Worm (Caenorhabditis elegans) whole organism, late embryonic: ENCODE measurements around the gene F27D9.12.
A peak's percentile ranks its signal among the peaks of the same experiment; 100 is the strongest.

Experiments
- C38D4.7 ChIP-seq: fragments of 200-800 bp; sonication (Bioruptor generic); optimal IDR thresholded peaks from 2 replicates; lab custom pipeline; 2018; ENCODE audit warnings: mild to moderate bottlenecking, missing genetic modification characterization, moderate library complexity, missing compliant biosample characterization
- F13H6.1 ChIP-seq: sonication (generic microtip); optimal IDR thresholded peaks from 2 replicates; lab custom pipeline; 2016; ENCODE audit warnings: missing genetic modification characterization, missing compliant biosample characterization
- K02D7.2 ChIP-seq: sonication (generic microtip); optimal IDR thresholded peaks from 2 replicates; lab custom pipeline; 2017; ENCODE audit warnings: mild to moderate bottlenecking, missing genetic modification characterization, missing compliant biosample characterization
- K09A11.1 ChIP-seq: sonication (generic microtip); optimal IDR thresholded peaks from 2 replicates; lab custom pipeline; 2017; ENCODE audit warnings: antibody characterized with exemption, mild to moderate bottlenecking, missing genetic modification characterization, missing compliant biosample characterization; ENCODE audit not compliant: insufficient read depth
- T23F11.4 ChIP-seq: fragments of 200-800 bp; sonication (Bioruptor generic); optimal IDR thresholded peaks from 2 replicates; lab custom pipeline; 2018; ENCODE audit warnings: mild to moderate bottlenecking, missing genetic modification characterization, missing compliant biosample characterization
- ahr-1 ChIP-seq: sonication (generic microtip); optimal IDR thresholded peaks from 2 replicates; lab custom pipeline; 2016; ENCODE audit warnings: missing genetic modification characterization, missing compliant biosample characterization
- ama-1 ChIP-seq: fragments of 150-350 bp; optimal IDR thresholded peaks from 2 replicates; lab custom pipeline; 2014
- ceh-14 ChIP-seq: sonication (generic microtip); optimal IDR thresholded peaks from 2 replicates; lab custom pipeline; 2016; ENCODE audit warnings: missing genotype, missing genetic modification characterization, missing compliant biosample characterization
- ceh-18 ChIP-seq: sonication (generic microtip); optimal IDR thresholded peaks from 2 replicates; lab custom pipeline; 2016; ENCODE audit warnings: missing genetic modification characterization, missing compliant biosample characterization
- ceh-19 ChIP-seq: fragments of 200-800 bp; sonication (Bioruptor generic); optimal IDR thresholded peaks from 2 replicates; lab custom pipeline; 2018; ENCODE audit warnings: mild to moderate bottlenecking, missing genetic modification characterization, missing compliant biosample characterization
- ceh-2 ChIP-seq: sonication (generic microtip); optimal IDR thresholded peaks from 2 replicates; lab custom pipeline; 2016; ENCODE audit warnings: missing genotype, missing genetic modification characterization, missing compliant biosample characterization
- ceh-22 ChIP-seq: sonication (generic microtip); optimal IDR thresholded peaks from 2 replicates; lab custom pipeline; 2017; ENCODE audit warnings: missing biosample characterization, missing genetic modification characterization
- ceh-31 ChIP-seq: sonication (generic microtip); optimal IDR thresholded peaks from 2 replicates; lab custom pipeline; 2016; ENCODE audit warnings: missing genetic modification characterization, missing compliant biosample characterization
- ceh-34 ChIP-seq: sonication (generic microtip); optimal IDR thresholded peaks from 2 replicates; lab custom pipeline; 2016; ENCODE audit warnings: mild to moderate bottlenecking, missing genetic modification characterization, missing compliant biosample characterization
- ceh-45 ChIP-seq: fragments of 200-800 bp; sonication (Bioruptor generic); IDR thresholded peaks from 2 replicates; pipeline ENCODE4 v1.3.6; 2022; ENCODE audit warnings: missing genetic modification reagents, missing genetic modification characterization, missing compliant biosample characterization
- ceh-48 ChIP-seq: sonication (generic microtip); optimal IDR thresholded peaks from 2 replicates; lab custom pipeline; 2016; ENCODE audit warnings: missing genetic modification characterization, inconsistent platforms, missing compliant biosample characterization
- ceh-9 ChIP-seq: sonication (generic microtip); optimal IDR thresholded peaks from 2 replicates; lab custom pipeline; 2016; ENCODE audit warnings: mild to moderate bottlenecking, missing genetic modification characterization, inconsistent platforms, missing compliant biosample characterization
- dmd-4 ChIP-seq: sonication (generic microtip); optimal IDR thresholded peaks from 2 replicates; lab custom pipeline; 2016; ENCODE audit warnings: borderline replicate concordance, missing genetic modification characterization, missing compliant biosample characterization
- elt-2 ChIP-seq: sonication (generic microtip); optimal IDR thresholded peaks from 2 replicates; lab custom pipeline; 2016; ENCODE audit warnings: missing genetic modification reagents, missing genetic modification characterization, missing compliant biosample characterization
- ets-4 ChIP-seq: sonication (generic microtip); optimal IDR thresholded peaks from 2 replicates; lab custom pipeline; 2016; ENCODE audit warnings: missing genetic modification characterization, missing compliant biosample characterization
- eyg-1 ChIP-seq: sonication (generic microtip); optimal IDR thresholded peaks from 2 replicates; lab custom pipeline; 2016; ENCODE audit warnings: missing genotype, missing genetic modification characterization, missing compliant biosample characterization
- hlh-13 ChIP-seq: fragments of 200-800 bp; sonication (Bioruptor generic); optimal IDR thresholded peaks from 2 replicates; lab custom pipeline; 2018; ENCODE audit warnings: mild to moderate bottlenecking, missing genetic modification characterization, missing compliant biosample characterization
- hlh-30 ChIP-seq: sonication (generic microtip); optimal IDR thresholded peaks from 2 replicates; lab custom pipeline; 2017; ENCODE audit warnings: antibody characterized with exemption, missing genetic modification characterization, missing compliant biosample characterization; ENCODE audit not compliant: insufficient read depth
- hlh-6 ChIP-seq: sonication (generic microtip); optimal IDR thresholded peaks from 2 replicates; lab custom pipeline; 2016; ENCODE audit warnings: missing genotype, missing genetic modification characterization, missing compliant biosample characterization
- hlh-8 ChIP-seq: sonication (generic microtip); optimal IDR thresholded peaks from 2 replicates; lab custom pipeline; 2016; ENCODE audit warnings: missing genotype, missing genetic modification characterization, missing compliant biosample characterization
- lin-11 ChIP-seq: fragments of 200-800 bp; sonication (Bioruptor generic); optimal IDR thresholded peaks from 2 replicates; lab custom pipeline; 2018; ENCODE audit warnings: mild to moderate bottlenecking, missing genetic modification characterization, missing compliant biosample characterization
- nfya-1 ChIP-seq: sonication (generic microtip); optimal IDR thresholded peaks from 2 replicates; lab custom pipeline; 2017; ENCODE audit warnings: missing genetic modification characterization, mild to moderate bottlenecking, missing compliant biosample characterization, antibody characterized with exemption, moderate library complexity
- nhr-11 ChIP-seq: fragments of 150-350 bp; optimal IDR thresholded peaks from 2 replicates; lab custom pipeline; 2014; ENCODE audit warnings: missing biosample characterization, missing genetic modification characterization
- odd-2 ChIP-seq: sonication (generic microtip); optimal IDR thresholded peaks from 2 replicates; lab custom pipeline; 2017; ENCODE audit warnings: antibody characterized with exemption, mild to moderate bottlenecking, missing genetic modification characterization, missing compliant biosample characterization
- pax-1 ChIP-seq: fragments of 150-350 bp; optimal IDR thresholded peaks from 2 replicates; lab custom pipeline; 2014; ENCODE audit warnings: missing biosample characterization, missing genetic modification characterization
- pros-1 ChIP-seq: fragments of 150-350 bp; optimal IDR thresholded peaks from 2 replicates; lab custom pipeline; 2014; ENCODE audit warnings: missing biosample characterization, missing genetic modification reagents, missing genetic modification characterization
- rnt-1 ChIP-seq: sonication (generic microtip); optimal IDR thresholded peaks from 2 replicates; lab custom pipeline; 2016; ENCODE audit warnings: missing genetic modification characterization, missing compliant biosample characterization
- sdc-2 ChIP-seq: sonication (generic microtip); optimal IDR thresholded peaks from 2 replicates; lab custom pipeline; 2016; ENCODE audit warnings: missing genotype, missing genetic modification characterization, missing compliant biosample characterization
- sox-4 ChIP-seq: sonication (generic microtip); optimal IDR thresholded peaks from 2 replicates; lab custom pipeline; 2017; ENCODE audit warnings: mild to moderate bottlenecking, missing genetic modification characterization, inconsistent platforms, missing compliant biosample characterization
- syd-9 ChIP-seq: sonication (generic microtip); optimal IDR thresholded peaks from 2 replicates; lab custom pipeline; 2016; ENCODE audit warnings: mild to moderate bottlenecking, missing genetic modification characterization, moderate library complexity, missing compliant biosample characterization
- tbx-2 ChIP-seq: sonication (generic microtip); optimal IDR thresholded peaks from 2 replicates; lab custom pipeline; 2016; ENCODE audit warnings: missing genetic modification characterization, missing compliant biosample characterization
- unc-3 ChIP-seq, 2 experiments: fragments of 200-800 bp in 1 of 2; sonication (Bioruptor generic) in 1 of 2; sonication (generic microtip) in 1 of 2; conservative IDR thresholded peaks in 1 of 2; optimal IDR thresholded peaks in 1 of 2; 2 replicates each; pipeline versions ENCODE4 v1.3.6 to Lab custom; 2016 to 2022; ENCODE audit warnings: missing compliant biosample characterization in 2 of 2, missing genetic modification characterization in 2 of 2, missing genetic modification reagents in 1 of 2
- unc-42 ChIP-seq: sonication (generic microtip); optimal IDR thresholded peaks from 2 replicates; lab custom pipeline; 2016; ENCODE audit warnings: missing genotype, missing genetic modification characterization, missing compliant biosample characterization
- unc-55 ChIP-seq: sonication (generic microtip); optimal IDR thresholded peaks from 2 replicates; lab custom pipeline; 2017; ENCODE audit warnings: missing biosample characterization, missing genetic modification reagents, missing genetic modification characterization

The F27D9.12 gene

DNA sequence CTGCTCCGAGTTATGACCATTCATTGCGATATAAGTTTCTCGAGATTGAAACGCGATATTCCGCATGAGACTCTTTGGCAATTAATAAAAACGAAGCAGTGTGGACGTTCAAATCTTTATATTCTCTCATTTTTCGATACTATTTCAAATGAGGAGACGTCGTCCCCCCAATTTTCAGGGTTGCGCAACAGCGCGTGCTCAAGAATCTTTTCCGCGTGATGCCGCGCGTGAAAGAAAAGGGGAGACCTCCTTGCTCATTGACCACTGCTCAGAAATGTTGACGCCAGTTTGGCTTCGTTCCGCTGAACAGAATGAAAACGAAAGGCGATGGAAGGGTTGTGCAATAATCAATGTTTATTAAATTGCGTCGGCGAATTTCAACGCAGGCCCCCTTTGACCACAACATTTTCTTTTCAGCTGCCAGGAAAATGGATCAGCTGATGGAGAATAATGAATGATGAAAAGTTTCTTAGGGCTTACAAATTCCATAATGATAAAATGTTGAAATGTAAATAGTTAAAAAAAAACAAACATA is 1.2 kb downstream of the F27D9.12 start:
- TF ChIP-seq hlh-30 (tag; lab: Kevin White, UChicago) (peak; percentile 64), pros-1 (tag; lab: Kevin White, UChicago) (no peak), unc-42 (tag; lab: Kevin White, UChicago) (peak; percentile 76), K02D7.2 (tag; lab: Kevin White, UChicago) (no peak), ceh-31 (peak; percentile 30), ets-4 (tag; lab: Kevin White, UChicago) (no peak), ceh-14 (tag; lab: Kevin White, UChicago) (peak; percentile 42)

DNA sequence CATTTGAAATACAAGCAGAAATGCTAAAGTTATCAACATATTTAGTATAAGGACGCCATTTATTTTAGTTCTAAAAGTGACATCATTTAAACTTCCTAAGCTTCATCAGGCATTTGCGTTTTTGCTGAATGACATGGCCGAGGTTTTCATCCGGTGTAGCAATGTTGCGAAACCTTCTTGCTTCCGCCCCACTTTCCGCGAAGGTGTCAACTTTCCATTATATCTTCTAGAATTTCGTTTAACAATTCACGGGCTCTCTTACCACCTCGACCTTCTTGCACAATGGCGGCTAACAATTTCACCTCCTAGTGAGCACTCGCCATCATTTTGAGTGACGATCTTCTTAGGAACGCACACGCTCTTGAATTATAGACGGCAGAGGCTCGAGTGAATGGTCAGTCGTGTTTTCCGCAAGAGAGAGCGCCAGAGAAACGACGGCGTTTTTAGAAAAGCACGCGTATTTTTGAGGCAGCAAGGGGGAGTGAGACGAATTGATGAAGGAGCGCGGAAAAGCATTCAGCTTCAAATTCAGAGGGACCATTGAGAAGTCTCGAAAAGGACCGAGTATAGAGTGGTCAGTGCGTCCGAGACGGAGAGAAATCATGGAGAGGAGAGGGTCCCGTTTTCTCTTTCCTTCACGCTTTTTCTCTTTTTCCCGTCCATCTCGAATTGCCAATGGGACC is 2.9 kb downstream of the F27D9.12 start:
- TF ChIP-seq ceh-31: peak; percentile 64
- peak; percentile 87 for TF ChIP-seq ceh-34 (tag; lab: Kevin White, UChicago)
- TF ChIP-seq sox-4 (tag; lab: Kevin White, UChicago): no peak
- TF ChIP-seq ceh-18 (tag; lab: Kevin White, UChicago): peak; percentile 4
- peak; percentile 3 for TF ChIP-seq ceh-19 (GFP tag; lab: Kevin White, UChicago)
- no peak for TF ChIP-seq rnt-1 (tag; lab: Kevin White, UChicago)

- no peak for TF ChIP-seq ceh-22 (tag; lab: Kevin White, UChicago)
- TF ChIP-seq ceh-2: no peak
- no peak for TF ChIP-seq unc-42 (tag; lab: Kevin White, UChicago)
- TF ChIP-seq elt-2 (tag; lab: Kevin White, UChicago): peak; percentile 12
- no peak for TF ChIP-seq hlh-30 (tag; lab: Kevin White, UChicago)
Measured at ce11 chrX:7652308-7652707, 4.5 kb downstream of the F27D9.12 start.

- no peak for TF ChIP-seq hlh-8 (tag; lab: Kevin White, UChicago)
- peak; percentile 49 for TF ChIP-seq unc-42 (tag; lab: Kevin White, UChicago)
- peak; percentile 70 for TF ChIP-seq sdc-2 (tag; lab: Kevin White, UChicago)
- TF ChIP-seq eyg-1: no peak
- no peak for TF ChIP-seq K09A11.1 (tag; lab: Kevin White, UChicago)
- no peak for TF ChIP-seq ceh-45 (GFP tag; lab: Robert Waterston, UW)
- no peak for TF ChIP-seq lin-11 (tag; lab: Kevin White, UChicago)
- TF ChIP-seq hlh-6 (tag; lab: Kevin White, UChicago): peak; percentile 63
- TF ChIP-seq unc-55 (GFP tag; lab: Kevin White, UChicago): peak; percentile 0
- TF ChIP-seq ceh-48 (tag; lab: Kevin White, UChicago): no peak
- TF ChIP-seq ceh-9 (tag; lab: Kevin White, UChicago): no peak
- TF ChIP-seq ceh-18 (tag; lab: Kevin White, UChicago): peak; percentile 38
- TF ChIP-seq ceh-19 (GFP tag; lab: Kevin White, UChicago): peak; percentile 64
- no peak for TF ChIP-seq T23F11.4 (GFP tag; lab: Kevin White, UChicago)
- peak; percentile 45 for TF ChIP-seq F13H6.1 (tag; lab: Kevin White, UChicago)
- TF ChIP-seq ceh-22 (tag; lab: Kevin White, UChicago): no peak
- no peak for TF ChIP-seq hlh-13 (GFP tag; lab: Kevin White, UChicago)
- peak; percentile 51 for TF ChIP-seq nfya-1
- peak; percentile 17 for TF ChIP-seq hlh-30 (tag; lab: Kevin White, UChicago)
- no peak for TF ChIP-seq ama-1 (lab: Kevin White, UChicago)
- TF ChIP-seq sox-4 (tag; lab: Kevin White, UChicago): no peak
- TF ChIP-seq tbx-2: peak; percentile 44
- no peak for TF ChIP-seq ahr-1
- TF ChIP-seq C38D4.7 (GFP tag; lab: Kevin White, UChicago): no peak
- no peak for TF ChIP-seq nhr-11 (tag; lab: Kevin White, UChicago)
- TF ChIP-seq dmd-4: peak; percentile 10
- TF ChIP-seq ceh-34 (tag; lab: Kevin White, UChicago): peak; percentile 78
- TF ChIP-seq unc-3 (GFP tag; conservative IDR thresholded peaks at IDR 0.05; lab: Robert Waterston, UW): 0 out of 2 replicates have a peak, but pooled peaks have one; percentile 15
- no peak for TF ChIP-seq unc-3 (tag; optimal IDR thresholded peaks at IDR 0.05; lab: Kevin White, UChicago)
- peak; percentile 68 for TF ChIP-seq ceh-31
- peak; percentile 37 for TF ChIP-seq ceh-2
- TF ChIP-seq ceh-14 (tag; lab: Kevin White, UChicago): peak; percentile 51
- peak; percentile 69 for TF ChIP-seq syd-9 (tag; lab: Kevin White, UChicago)
- TF ChIP-seq pax-1 (tag; lab: Kevin White, UChicago): no peak
- TF ChIP-seq odd-2 (tag; lab: Kevin White, UChicago): no peak
- peak; percentile 39 for TF ChIP-seq rnt-1 (tag; lab: Kevin White, UChicago)
Measured at ce11 chrX:7651219-7651958, 5.4 kb downstream of the F27D9.12 start.
